Worm (Caenorhabditis elegans) whole organism, L1 larva: ENCODE measurements around the gene srd-23.
"Not testable (repeated sequence)": the region's sequence is repeated elsewhere in the genome, so short reads cannot be mapped to it uniquely, and the experiment has no call there.

Experiments
- C34B4.2 ChIP-seq: sonication (generic microtip); optimal IDR thresholded peaks from 2 replicates; lab custom pipeline; 2017; ENCODE audit warnings: mild to moderate bottlenecking, missing genetic modification characterization, missing compliant biosample characterization
- F16B12.6 ChIP-seq: fragments of 150-350 bp; optimal IDR thresholded peaks from 2 replicates; lab custom pipeline; 2014; ENCODE audit warnings: missing biosample characterization, missing genetic modification characterization
- aha-1 ChIP-seq: fragments of 150-350 bp; optimal IDR thresholded peaks from 2 replicates; lab custom pipeline; 2014; ENCODE audit warnings: missing biosample characterization, missing genetic modification characterization
- aly-2 ChIP-seq: fragments of 150-350 bp; optimal IDR thresholded peaks from 2 replicates; lab custom pipeline; 2014; ENCODE audit warnings: missing biosample characterization, missing genetic modification characterization
- ama-1 ChIP-seq: fragments of 150-350 bp; optimal IDR thresholded peaks from 2 replicates; lab custom pipeline; 2014
- ceh-63 ChIP-seq: fragments of 200-800 bp; sonication (Bioruptor generic); optimal IDR thresholded peaks from 2 replicates; lab custom pipeline; 2018; ENCODE audit warnings: mild to moderate bottlenecking, missing genetic modification characterization, missing compliant biosample characterization
- ceh-8 ChIP-seq: fragments of 200-800 bp; sonication (Bioruptor generic); optimal IDR thresholded peaks from 2 replicates; lab custom pipeline; 2018; ENCODE audit warnings: mild to moderate bottlenecking, missing genetic modification characterization, moderate library complexity, missing compliant biosample characterization
- ces-1 ChIP-seq: fragments of 150-350 bp; optimal IDR thresholded peaks from 2 replicates; lab custom pipeline; 2014; ENCODE audit warnings: missing biosample characterization, missing genetic modification reagents, missing genetic modification characterization
- dsc-1 ChIP-seq: sonication (generic microtip); optimal IDR thresholded peaks from 2 replicates; lab custom pipeline; 2016; ENCODE audit warnings: mild to moderate bottlenecking, missing genetic modification characterization, missing compliant biosample characterization
- efl-1 ChIP-seq, 4 experiments: fragments of 150-350 bp; optimal IDR thresholded peaks in 3 of 4; peaks in 1 of 4; 1 replicate in 1 of 4; 2 replicates in 3 of 4; lab custom pipeline; 2014; ENCODE audit warnings: missing biosample characterization in 2 of 4, missing genetic modification characterization in 2 of 4, missing genetic modification reagents in 2 of 4
- efl-3 ChIP-seq: fragments of 200-800 bp; sonication (Bioruptor generic); optimal IDR thresholded peaks from 2 replicates; lab custom pipeline; 2018; ENCODE audit warnings: mild to moderate bottlenecking, missing genetic modification characterization, missing compliant biosample characterization
- egl-13 ChIP-seq: sonication (generic microtip); optimal IDR thresholded peaks from 2 replicates; lab custom pipeline; 2016; ENCODE audit warnings: missing genotype, missing genetic modification reagents, missing genetic modification characterization, missing compliant biosample characterization
- fkh-4 ChIP-seq: sonication (generic microtip); optimal IDR thresholded peaks from 2 replicates; lab custom pipeline; 2016; ENCODE audit warnings: missing compliant biosample characterization, missing genetic modification characterization, borderline replicate concordance
- fkh-8 ChIP-seq: sonication (generic microtip); optimal IDR thresholded peaks from 2 replicates; lab custom pipeline; 2016; ENCODE audit warnings: mild to moderate bottlenecking, missing genetic modification characterization, missing compliant biosample characterization
- fos-1 ChIP-seq: fragments of 150-350 bp; optimal IDR thresholded peaks from 2 replicates; lab custom pipeline; 2014; ENCODE audit warnings: missing biosample characterization, missing genetic modification characterization
- grh-1 ChIP-seq: fragments of 200-800 bp; sonication (Bioruptor generic); IDR thresholded peaks from 2 replicates; pipeline ENCODE4 v1.3.6; 2022; ENCODE audit warnings: missing genetic modification reagents, missing genetic modification characterization, missing compliant biosample characterization
- hlh-17 ChIP-seq: fragments of 200-800 bp; sonication (Bioruptor generic); optimal IDR thresholded peaks from 2 replicates; lab custom pipeline; 2018; ENCODE audit warnings: missing genetic modification characterization, mild to moderate bottlenecking, missing compliant biosample characterization, moderate library complexity, borderline replicate concordance
- hlh-4 ChIP-seq: sonication (generic microtip); optimal IDR thresholded peaks from 2 replicates; lab custom pipeline; 2016; ENCODE audit warnings: mild to moderate bottlenecking, missing genetic modification characterization, missing compliant biosample characterization
- hpl-2 ChIP-seq: fragments of 150-350 bp; optimal IDR thresholded peaks from 2 replicates; lab custom pipeline; 2014; ENCODE audit warnings: missing biosample characterization, missing genetic modification reagents, missing genetic modification characterization
- isw-1 ChIP-seq: fragments of 200-800 bp; sonication (Bioruptor generic); IDR thresholded peaks from 2 replicates; pipeline ENCODE4 v1.3.6; 2022; ENCODE audit warnings: missing genetic modification characterization, missing compliant biosample characterization
- lin-13 ChIP-seq: fragments of 150-350 bp; optimal IDR thresholded peaks from 2 replicates; lab custom pipeline; 2014; ENCODE audit warnings: missing biosample characterization, missing genetic modification reagents, missing genetic modification characterization
- lir-3 ChIP-seq: sonication (generic microtip); optimal IDR thresholded peaks from 2 replicates; lab custom pipeline; 2016; ENCODE audit warnings: mild to moderate bottlenecking, missing genetic modification characterization, moderate library complexity, missing compliant biosample characterization; ENCODE audit not compliant: poor library complexity
- mdl-1 ChIP-seq, 2 experiments: fragments of 150-350 bp; optimal IDR thresholded peaks; 2 replicates each; lab custom pipeline; 2014 to 2017; ENCODE audit warnings: missing biosample characterization in 2 of 2, missing genetic modification characterization in 2 of 2, inconsistent platforms in 1 of 2
- mep-1 ChIP-seq: fragments of 150-350 bp; optimal IDR thresholded peaks from 2 replicates; lab custom pipeline; 2014; ENCODE audit warnings: missing biosample characterization, missing genetic modification characterization
- nhr-12 ChIP-seq: sonication (generic microtip); optimal IDR thresholded peaks from 2 replicates; lab custom pipeline; 2017; ENCODE audit warnings: missing biosample characterization, missing genetic modification characterization
- nhr-19 ChIP-seq: fragments of 200-800 bp; sonication (Bioruptor generic); conservative IDR thresholded peaks from 2 replicates; pipeline ENCODE4 v1.3.6; 2022; ENCODE audit warnings: missing genetic modification characterization, missing compliant biosample characterization
- nhr-84 ChIP-seq: sonication (generic microtip); optimal IDR thresholded peaks from 2 replicates; lab custom pipeline; 2017; ENCODE audit warnings: missing biosample characterization, missing genetic modification characterization
- nhr-90 ChIP-seq: sonication (generic microtip); optimal IDR thresholded peaks from 2 replicates; lab custom pipeline; 2016; ENCODE audit warnings: mild to moderate bottlenecking, missing genetic modification characterization, missing compliant biosample characterization; ENCODE audit not compliant: poor library complexity
- pqm-1 ChIP-seq: sonication (generic microtip); optimal IDR thresholded peaks from 3 replicates; lab custom pipeline; 2017; ENCODE audit warnings: missing biosample characterization, missing genetic modification characterization
- rnt-1 ChIP-seq: sonication (generic microtip); optimal IDR thresholded peaks from 2 replicates; lab custom pipeline; 2016; ENCODE audit warnings: mild to moderate bottlenecking, missing genetic modification characterization, moderate library complexity, missing compliant biosample characterization
- skn-1 ChIP-seq: fragments of 150-350 bp; optimal IDR thresholded peaks from 2 replicates; lab custom pipeline; 2014; ENCODE audit warnings: missing biosample characterization, missing genetic modification characterization
- snpc-4 ChIP-seq: fragments of 150-350 bp; optimal IDR thresholded peaks from 2 replicates; lab custom pipeline; 2014; ENCODE audit warnings: missing biosample characterization, missing genetic modification characterization
- sox-4 ChIP-seq: sonication (generic microtip); optimal IDR thresholded peaks from 2 replicates; lab custom pipeline; 2016; ENCODE audit warnings: missing genetic modification characterization, missing compliant biosample characterization
- sptf-1 ChIP-seq: fragments of 150-350 bp; optimal IDR thresholded peaks from 2 replicates; lab custom pipeline; 2014; ENCODE audit warnings: missing biosample characterization, missing genetic modification characterization
- sup-37 ChIP-seq: fragments of 200-800 bp; sonication (Bioruptor generic); optimal IDR thresholded peaks from 2 replicates; lab custom pipeline; 2018; ENCODE audit warnings: mild to moderate bottlenecking, missing genetic modification characterization, missing compliant biosample characterization
- tbx-2 ChIP-seq: sonication (generic microtip); optimal IDR thresholded peaks from 2 replicates; lab custom pipeline; 2016; ENCODE audit warnings: missing genetic modification characterization, missing compliant biosample characterization
- unc-30 ChIP-seq: sonication (generic microtip); optimal IDR thresholded peaks from 2 replicates; lab custom pipeline; 2017; ENCODE audit warnings: missing biosample characterization, missing genetic modification characterization
- unc-86 ChIP-seq: sonication (generic microtip); optimal IDR thresholded peaks from 2 replicates; lab custom pipeline; 2016; ENCODE audit warnings: missing genetic modification characterization, missing compliant biosample characterization
- zag-1 ChIP-seq: fragments of 150-350 bp; optimal IDR thresholded peaks from 2 replicates; lab custom pipeline; 2014; ENCODE audit warnings: missing biosample characterization, missing genetic modification characterization
- ztf-11 ChIP-seq, 2 experiments: sonication (generic microtip); optimal IDR thresholded peaks; 2 replicates each; lab custom pipeline; 2016 to 2017; ENCODE audit warnings: missing genetic modification characterization in 2 of 2, missing biosample characterization in 1 of 2, missing compliant biosample characterization in 1 of 2

The srd-23 gene

DNA sequence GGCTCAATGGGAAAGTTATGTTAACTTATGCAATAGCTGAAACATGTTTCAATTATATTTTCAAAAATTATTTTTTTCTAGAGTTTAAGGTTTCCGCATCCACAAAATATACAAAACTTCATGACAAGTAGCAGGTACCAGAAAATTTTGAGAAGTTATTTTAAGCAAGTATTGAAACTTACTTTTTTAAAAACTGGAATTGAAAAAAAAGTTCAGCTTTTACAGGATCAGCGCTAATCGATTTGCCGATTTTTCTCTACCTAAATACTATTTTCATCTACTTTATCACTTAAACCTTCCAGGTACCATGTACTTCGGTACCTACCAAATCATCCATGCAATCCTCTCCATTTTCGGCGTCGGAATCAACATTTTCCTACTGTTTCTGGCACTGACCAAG, at the start of gene srd-23:
Gene srd-23, plus strand, starts transcription at position 301 of the 400 bp plus-strand sequence.
- no peak for TF ChIP-seq nhr-84
- no peak for TF ChIP-seq sox-4
- TF ChIP-seq hpl-2 (GFP tag; lab: Kevin White, UChicago), result no peak
- no peak for TF ChIP-seq sptf-1 (tag; lab: Kevin White, UChicago)
- TF ChIP-seq nhr-12, result no peak
- TF ChIP-seq fos-1, result no peak
- TF ChIP-seq fkh-4 (tag; lab: Kevin White, UChicago), result no peak
- no peak for TF ChIP-seq C34B4.2 (tag; lab: Kevin White, UChicago)
- no peak for TF ChIP-seq rnt-1 (tag; lab: Kevin White, UChicago)
- TF ChIP-seq ama-1 (lab: Kevin White, UChicago), result no peak

ce11 chrIV:15131697-15132096, 48.0 kb upstream of the srd-23 start, which contains the start of gene col-135:
TSS of gene col-135 (minus strand) at chrIV:15131797.
- TF ChIP-seq ceh-8 (GFP tag; lab: Kevin White, UChicago), result no peak
- no peak for TF ChIP-seq unc-86 (tag; lab: Kevin White, UChicago)
- no peak for TF ChIP-seq dsc-1 (tag; lab: Kevin White, UChicago)
- TF ChIP-seq egl-13 (tag; lab: Kevin White, UChicago), result no peak
- no peak for TF ChIP-seq lin-13 (GFP tag; lab: Kevin White, UChicago)
- TF ChIP-seq efl-3, result no peak
- no peak for TF ChIP-seq snpc-4 (tag; lab: Kevin White, UChicago)
- no peak for TF ChIP-seq ceh-63 (GFP tag; lab: Kevin White, UChicago)
- no peak for TF ChIP-seq efl-1 (optimal IDR thresholded peaks at IDR 0.05; lab: Kevin White, UChicago)
- TF ChIP-seq efl-1 (GFP tag; optimal IDR thresholded peaks at IDR 0.05 in 1 of 2; lab: Kevin White, UChicago), result no peak
- no peak for TF ChIP-seq aha-1 (tag; lab: Kevin White, UChicago)
- TF ChIP-seq hlh-17 (GFP tag; lab: Kevin White, UChicago), result no peak
- TF ChIP-seq sup-37 (GFP tag; lab: Kevin White, UChicago), result no peak
- TF ChIP-seq fkh-4 (tag; lab: Kevin White, UChicago), result no peak
- no peak for TF ChIP-seq mep-1 (tag; lab: Kevin White, UChicago)
- TF ChIP-seq grh-1, result no peak

ce11 chrIV:15133899-15134298, 45.8 kb upstream of the srd-23 start, which contains the start of gene M199.8:
TSS of gene M199.8 (minus strand) at chrIV:15133999.
- TF ChIP-seq ces-1 (GFP tag; lab: Kevin White, UChicago); mdl-1 (tag; optimal IDR thresholded peaks at IDR 0.05; lab: Kevin White, UChicago); hpl-2 (GFP tag; lab: Kevin White, UChicago): not testable (repeated sequence)

ce11 chrIV:15140832-15141231, 38.9 kb upstream of the srd-23 start, which contains the start of gene srg-51:
TSS of gene srg-51 (minus strand) at chrIV:15140932.
- TF ChIP-seq fos-1 (no peak), pqm-1 (tag; lab: Kevin White, UChicago) (no peak), fkh-8 (tag; lab: Kevin White, UChicago) (no peak), nhr-90 (tag; lab: Kevin White, UChicago) (no peak), hlh-4 (tag; lab: Kevin White, UChicago) (no peak), ztf-11 (tag; optimal IDR thresholded peaks at IDR 0.05; lab: Kevin White, UChicago) (no peak)

DNA sequence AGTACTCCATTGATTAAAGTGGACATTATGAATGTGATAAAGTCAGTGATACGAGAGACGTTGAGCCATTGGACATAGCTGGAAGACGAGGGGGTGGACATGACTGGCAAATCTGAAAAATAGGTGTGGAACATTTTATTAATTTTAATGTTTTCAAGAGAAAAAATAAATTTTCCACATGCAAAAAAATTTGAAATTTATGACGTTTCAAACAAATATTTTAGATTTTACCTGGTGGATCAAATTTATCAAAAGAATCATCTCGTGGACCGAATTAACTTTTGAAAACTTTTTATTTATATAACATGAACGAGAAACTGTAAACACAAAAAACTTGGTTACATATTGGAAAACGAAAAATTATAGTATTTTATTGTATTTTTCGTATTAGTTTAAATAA, 32.6 kb upstream of the srd-23 start, which contains the start of gene str-78:
Gene str-78, minus strand, starts transcription at position 101 of the 400 bp plus-strand sequence.
- TF ChIP-seq zag-1 (tag; lab: Kevin White, UChicago) (no peak), skn-1 (tag; lab: Kevin White, UChicago) (no peak), isw-1 (no peak), tbx-2 (tag; lab: Kevin White, UChicago) (no peak), nhr-19 (GFP tag; lab: Robert Waterston, UW) (no peak), F16B12.6 (tag; lab: Kevin White, UChicago) (no peak), nhr-84 (no peak), fkh-4 (tag; lab: Kevin White, UChicago) (no peak), unc-30 (tag; lab: Kevin White, UChicago) (no peak), aly-2 (tag; lab: Kevin White, UChicago) (no peak), hlh-4 (tag; lab: Kevin White, UChicago) (no peak), unc-86 (tag; lab: Kevin White, UChicago) (no peak), lir-3 (tag; lab: Kevin White, UChicago) (no peak), nhr-90 (tag; lab: Kevin White, UChicago) (no peak)
- TF ChIP-seq, all 84 proteins: peak for 0
